Worm (Caenorhabditis elegans) whole organism, L1 larva: ENCODE data around the gene Y45F3A.4.

ENCODE experiments used
- alr-1 ChIP-seq: fragments of 200-800 bp; sonication (Bioruptor generic); optimal IDR thresholded peaks from 2 replicates; lab custom pipeline; 2018; ENCODE audit warnings: borderline replicate concordance, mild to moderate bottlenecking, missing genetic modification characterization, missing compliant biosample characterization
- blmp-1 ChIP-seq: fragments of 150-350 bp; optimal IDR thresholded peaks from 2 replicates; lab custom pipeline; 2014; ENCODE audit warnings: missing biosample characterization, missing genetic modification characterization
- ceh-63 ChIP-seq: fragments of 200-800 bp; sonication (Bioruptor generic); optimal IDR thresholded peaks from 2 replicates; lab custom pipeline; 2018; ENCODE audit warnings: mild to moderate bottlenecking, missing genetic modification characterization, missing compliant biosample characterization
- ces-1 ChIP-seq: fragments of 150-350 bp; optimal IDR thresholded peaks from 2 replicates; lab custom pipeline; 2014; ENCODE audit warnings: missing biosample characterization, missing genetic modification reagents, missing genetic modification characterization
- efl-1 ChIP-seq, 4 experiments: fragments of 150-350 bp; optimal IDR thresholded peaks in 3 of 4; peaks in 1 of 4; 1 replicate in 1 of 4; 2 replicates in 3 of 4; lab custom pipeline; 2014; ENCODE audit warnings: missing biosample characterization in 2 of 4, missing genetic modification characterization in 2 of 4, missing genetic modification reagents in 2 of 4
- fkh-10 ChIP-seq: sonication (generic microtip); optimal IDR thresholded peaks from 2 replicates; lab custom pipeline; 2017; ENCODE audit warnings: missing biosample characterization, missing genetic modification reagents, missing genetic modification characterization
- hlh-4 ChIP-seq: sonication (generic microtip); optimal IDR thresholded peaks from 2 replicates; lab custom pipeline; 2016; ENCODE audit warnings: mild to moderate bottlenecking, missing genetic modification characterization, missing compliant biosample characterization
- hpl-2 ChIP-seq: fragments of 150-350 bp; optimal IDR thresholded peaks from 2 replicates; lab custom pipeline; 2014; ENCODE audit warnings: missing biosample characterization, missing genetic modification reagents, missing genetic modification characterization
- irx-1 ChIP-seq: sonication (generic microtip); optimal IDR thresholded peaks from 2 replicates; lab custom pipeline; 2016; ENCODE audit warnings: missing genetic modification characterization, missing compliant biosample characterization
- lin-15B ChIP-seq: fragments of 150-350 bp; sonication (generic microtip); optimal IDR thresholded peaks from 3 replicates; lab custom pipeline; 2014; ENCODE audit warnings: missing biosample characterization, missing genetic modification characterization
- lin-39 ChIP-seq: fragments of 150-350 bp; optimal IDR thresholded peaks from 2 replicates; lab custom pipeline; 2014; ENCODE audit warnings: missing biosample characterization, missing genetic modification reagents, missing genetic modification characterization
- lir-3 ChIP-seq: sonication (generic microtip); optimal IDR thresholded peaks from 2 replicates; lab custom pipeline; 2016; ENCODE audit warnings: mild to moderate bottlenecking, missing genetic modification characterization, moderate library complexity, missing compliant biosample characterization; ENCODE audit not compliant: poor library complexity
- mab-9 ChIP-seq: fragments of 200-800 bp; sonication (Bioruptor generic); IDR thresholded peaks from 2 replicates; pipeline ENCODE4 v1.3.6; 2022; ENCODE audit warnings: missing genetic modification reagents, missing genetic modification characterization, missing compliant biosample characterization
- nhr-12 ChIP-seq: sonication (generic microtip); optimal IDR thresholded peaks from 2 replicates; lab custom pipeline; 2017; ENCODE audit warnings: missing biosample characterization, missing genetic modification characterization
- nhr-47 ChIP-seq: sonication (generic microtip); optimal IDR thresholded peaks from 2 replicates; lab custom pipeline; 2016; ENCODE audit warnings: mild to moderate bottlenecking, missing genetic modification characterization, moderate library complexity, missing compliant biosample characterization
- nhr-84 ChIP-seq: sonication (generic microtip); optimal IDR thresholded peaks from 2 replicates; lab custom pipeline; 2017; ENCODE audit warnings: missing biosample characterization, missing genetic modification characterization
- nhr-85 ChIP-seq: sonication (generic microtip); peaks from one replicate; lab custom pipeline; 2016; ENCODE audit warnings: missing genetic modification characterization, inconsistent platforms, missing compliant biosample characterization
- pag-3 ChIP-seq: sonication (generic microtip); optimal IDR thresholded peaks from 2 replicates; lab custom pipeline; 2017; ENCODE audit warnings: missing genetic modification characterization, mild to moderate bottlenecking, missing compliant biosample characterization, antibody characterized with exemption, borderline replicate concordance; ENCODE audit not compliant: insufficient read depth
- rnt-1 ChIP-seq: sonication (generic microtip); optimal IDR thresholded peaks from 2 replicates; lab custom pipeline; 2016; ENCODE audit warnings: mild to moderate bottlenecking, missing genetic modification characterization, moderate library complexity, missing compliant biosample characterization
- snpc-4 ChIP-seq: fragments of 150-350 bp; optimal IDR thresholded peaks from 2 replicates; lab custom pipeline; 2014; ENCODE audit warnings: missing biosample characterization, missing genetic modification characterization
- sup-37 ChIP-seq: fragments of 200-800 bp; sonication (Bioruptor generic); optimal IDR thresholded peaks from 2 replicates; lab custom pipeline; 2018; ENCODE audit warnings: mild to moderate bottlenecking, missing genetic modification characterization, missing compliant biosample characterization
- swsn-7 ChIP-seq: sonication (generic microtip); optimal IDR thresholded peaks from 2 replicates; lab custom pipeline; 2016; ENCODE audit warnings: missing genetic modification characterization, missing compliant biosample characterization
- unc-86 ChIP-seq: sonication (generic microtip); optimal IDR thresholded peaks from 2 replicates; lab custom pipeline; 2016; ENCODE audit warnings: missing genetic modification characterization, missing compliant biosample characterization
- xbp-1 ChIP-seq: sonication (generic microtip); optimal IDR thresholded peaks from 2 replicates; lab custom pipeline; 2016; ENCODE audit warnings: missing genetic modification characterization, missing compliant biosample characterization
- zag-1 ChIP-seq: fragments of 150-350 bp; optimal IDR thresholded peaks from 2 replicates; lab custom pipeline; 2014; ENCODE audit warnings: missing biosample characterization, missing genetic modification characterization
- zip-4 ChIP-seq: fragments of 200-800 bp; sonication (Bioruptor generic); optimal IDR thresholded peaks from 2 replicates; lab custom pipeline; 2018; ENCODE audit warnings: mild to moderate bottlenecking, missing genetic modification characterization, moderate library complexity, missing compliant biosample characterization
- ztf-11 ChIP-seq, 2 experiments: sonication (generic microtip); optimal IDR thresholded peaks; 2 replicates each; lab custom pipeline; 2016 to 2017; ENCODE audit warnings: missing genetic modification characterization in 2 of 2, missing biosample characterization in 1 of 2, missing compliant biosample characterization in 1 of 2

The Y45F3A.4 gene

DNA sequence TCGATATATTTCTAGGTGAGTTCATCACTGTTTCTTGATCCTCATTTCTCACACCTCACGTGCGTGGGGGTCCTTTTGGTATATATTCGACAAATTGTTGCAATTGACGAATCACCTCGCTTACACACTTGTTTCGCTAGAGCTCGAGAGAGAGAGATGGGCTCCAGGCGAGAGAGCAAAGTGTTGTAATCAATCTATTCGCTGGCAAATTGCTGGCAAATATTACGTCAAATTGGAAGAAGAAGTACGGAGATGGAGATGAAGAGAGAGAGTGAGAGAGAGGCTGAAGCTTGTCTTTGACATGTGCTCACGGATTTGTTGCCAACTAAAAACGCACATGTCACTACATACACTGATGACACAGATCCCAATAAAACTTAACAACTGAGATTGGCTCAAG is 49.3 kb downstream of the Y45F3A.4 start (continued):
- TF ChIP-seq hpl-2 = no peak
- TF ChIP-seq lin-39 (tag; lab: Kevin White, UChicago) = peak; percentile 11

ce11 chrIII:10524823-10525222 is 50.4 kb downstream of the Y45F3A.4 start:
- TF ChIP-seq nhr-84 (tag; lab: Kevin White, UChicago) (no peak), snpc-4 (tag; lab: Kevin White, UChicago) (no peak), nhr-12 (no peak), hlh-4 (tag; lab: Kevin White, UChicago) (no peak), ztf-11 (tag; optimal IDR thresholded peaks at IDR 0.05; lab: Kevin White, UChicago) (no peak), ceh-63 (GFP tag; lab: Kevin White, UChicago) (no peak), fkh-10 (GFP tag; lab: Kevin White, UChicago) (no peak), efl-1 (optimal IDR thresholded peaks at IDR 0.05; lab: Kevin White, UChicago) (no peak), efl-1 (GFP tag; optimal IDR thresholded peaks at IDR 0.05 in 1 of 2; lab: Kevin White, UChicago) (no peak), nhr-85 (tag; lab: Kevin White, UChicago) (no peak), lir-3 (tag; lab: Kevin White, UChicago) (no peak), rnt-1 (tag; lab: Kevin White, UChicago) (no peak), zip-4 (GFP tag; lab: Kevin White, UChicago) (no peak), lin-39 (tag; lab: Kevin White, UChicago) (no peak), ces-1 (GFP tag; lab: Kevin White, UChicago) (no peak), nhr-47 (no peak)

- no peak for TF ChIP-seq sup-37 (GFP tag; lab: Kevin White, UChicago)
- no peak for TF ChIP-seq unc-86 (tag; lab: Kevin White, UChicago)
- no peak for TF ChIP-seq pag-3 (tag; lab: Kevin White, UChicago)
- TF ChIP-seq blmp-1 = no peak
- no peak for TF ChIP-seq zag-1 (tag; lab: Kevin White, UChicago)
- TF ChIP-seq alr-1 (tag; lab: Kevin White, UChicago) = no peak
- TF ChIP-seq irx-1 (tag; lab: Kevin White, UChicago) = no peak
- no peak for TF ChIP-seq lin-15B
- no peak for TF ChIP-seq swsn-7
- no peak for TF ChIP-seq xbp-1 (tag; lab: Kevin White, UChicago)
- TF ChIP-seq mab-9 (GFP tag; lab: Robert Waterston, UW) = no peak
Observed at ce11 chrIII:10523025-10523424, 52.2 kb downstream of the Y45F3A.4 start.
